Worm (Caenorhabditis elegans) whole organism, late embryonic: Measurements from ENCODE around the gene mrps-11.

Source experiments
- C08G9.2 ChIP-seq: sonication (generic microtip); optimal IDR thresholded peaks from 2 replicates; lab custom pipeline; 2016; ENCODE audit warnings: mild to moderate bottlenecking, missing genetic modification characterization, moderate library complexity, missing compliant biosample characterization
- F13H6.1 ChIP-seq: sonication (generic microtip); optimal IDR thresholded peaks from 2 replicates; lab custom pipeline; 2016; ENCODE audit warnings: missing genetic modification characterization, missing compliant biosample characterization
- ama-1 ChIP-seq: fragments of 150-350 bp; optimal IDR thresholded peaks from 2 replicates; lab custom pipeline; 2014
- dve-1 ChIP-seq: sonication (generic microtip); optimal IDR thresholded peaks from 2 replicates; lab custom pipeline; 2017; ENCODE audit warnings: antibody characterized with exemption, mild to moderate bottlenecking, missing genetic modification characterization, missing compliant biosample characterization
- ets-4 ChIP-seq: sonication (generic microtip); optimal IDR thresholded peaks from 2 replicates; lab custom pipeline; 2016; ENCODE audit warnings: missing genetic modification characterization, missing compliant biosample characterization
- hlh-6 ChIP-seq: sonication (generic microtip); optimal IDR thresholded peaks from 2 replicates; lab custom pipeline; 2016; ENCODE audit warnings: missing genotype, missing genetic modification characterization, missing compliant biosample characterization
- lim-6 ChIP-seq: sonication (generic microtip); optimal IDR thresholded peaks from 2 replicates; lab custom pipeline; 2016; ENCODE audit warnings: missing genetic modification characterization, missing compliant biosample characterization
- madf-2 ChIP-seq: sonication (generic microtip); optimal IDR thresholded peaks from 2 replicates; lab custom pipeline; 2017; ENCODE audit warnings: missing genetic modification characterization, missing compliant biosample characterization
- nhr-232 ChIP-seq: sonication (generic microtip); optimal IDR thresholded peaks from 2 replicates; lab custom pipeline; 2016; ENCODE audit warnings: missing genetic modification characterization, missing compliant biosample characterization
- odd-2 ChIP-seq: sonication (generic microtip); optimal IDR thresholded peaks from 2 replicates; lab custom pipeline; 2017; ENCODE audit warnings: antibody characterized with exemption, mild to moderate bottlenecking, missing genetic modification characterization, missing compliant biosample characterization
- pha-4 ChIP-seq: fragments of 150-350 bp; optimal IDR thresholded peaks from 2 replicates; lab custom pipeline; 2018; ENCODE audit warnings: missing biosample characterization, missing genetic modification reagents, missing genetic modification characterization
- pros-1 ChIP-seq: fragments of 150-350 bp; optimal IDR thresholded peaks from 2 replicates; lab custom pipeline; 2014; ENCODE audit warnings: missing biosample characterization, missing genetic modification reagents, missing genetic modification characterization
- sox-4 ChIP-seq: sonication (generic microtip); optimal IDR thresholded peaks from 2 replicates; lab custom pipeline; 2017; ENCODE audit warnings: mild to moderate bottlenecking, missing genetic modification characterization, inconsistent platforms, missing compliant biosample characterization
- unc-86 ChIP-seq: sonication (generic microtip); optimal IDR thresholded peaks from 2 replicates; lab custom pipeline; 2016; ENCODE audit warnings: missing genetic modification characterization, missing compliant biosample characterization

DNA sequence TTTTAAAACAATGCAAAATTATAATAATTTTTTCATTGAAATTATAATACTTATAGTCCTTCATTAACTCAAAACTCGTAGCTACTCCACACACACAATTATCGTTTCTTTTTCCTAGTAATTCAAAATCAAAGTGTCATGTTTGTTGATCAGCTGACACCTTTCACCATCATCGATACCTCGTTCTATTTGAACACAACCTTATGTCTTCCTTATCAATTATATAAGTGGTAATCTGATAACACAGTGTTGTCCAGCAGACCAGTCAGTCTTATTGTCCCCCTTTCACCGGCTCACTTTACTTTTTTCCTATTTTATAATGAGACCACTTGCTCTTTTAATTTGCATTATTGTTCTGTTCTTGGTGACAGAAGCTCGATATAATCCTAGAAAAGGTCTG, 18.4 kb upstream of the mrps-11 start, which contains the start of the genes T28H10.2 and lgmn-1:
- TF ChIP-seq madf-2 (tag; lab: Kevin White, UChicago) (no peak), pha-4 (tag; lab: Kevin White, UChicago) (no peak), C08G9.2 (tag; lab: Kevin White, UChicago) (no peak), hlh-6 (no peak), ama-1 (lab: Kevin White, UChicago) (no peak), odd-2 (tag; lab: Kevin White, UChicago) (no peak), lim-6 (tag; lab: Kevin White, UChicago) (no peak), F13H6.1 (tag; lab: Kevin White, UChicago) (no peak), pros-1 (tag; lab: Kevin White, UChicago) (no peak), unc-86 (tag; lab: Kevin White, UChicago) (no peak), ets-4 (tag; lab: Kevin White, UChicago) (no peak), sox-4 (tag; lab: Kevin White, UChicago) (no peak), dve-1 (tag; lab: Kevin White, UChicago) (no peak), nhr-232 (tag; lab: Kevin White, UChicago) (no peak)
